Worm (Caenorhabditis elegans): ENCODE measurements around the gene T05A8.8.
"Not testable (repeated sequence)": the region's sequence is repeated elsewhere in the genome, so short reads cannot be mapped to it uniquely, and the experiment has no call there.

DNA sequence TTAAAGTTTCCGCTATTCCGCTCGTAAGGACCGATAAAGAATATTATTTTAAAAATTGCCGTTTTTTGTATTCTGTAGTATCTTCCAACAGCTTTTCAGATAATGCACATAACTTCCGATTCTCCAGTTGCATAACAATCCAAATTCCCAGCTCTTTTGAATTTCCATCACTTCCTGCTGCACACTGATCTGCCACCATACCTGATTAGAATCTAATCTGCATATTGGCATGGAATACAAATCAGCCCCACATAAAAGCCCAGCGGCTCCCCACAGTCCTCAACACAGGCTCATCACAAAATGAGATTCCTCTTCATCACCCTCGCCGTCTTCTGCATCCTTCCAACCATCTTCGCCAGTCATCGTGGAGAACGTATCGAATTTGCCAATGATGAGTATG is 47.9 kb upstream of the T05A8.8 start, which contains the start of gene nspf-2:
- TF ChIP-seq ref-1 (GFP tag; conservative IDR thresholded peaks at IDR 0.05); med-1 (GFP tag; optimal IDR thresholded peaks at IDR 0.05; ENCODE audit: insufficient read depth); flt-1 (GFP tag; IDR thresholded peaks at IDR 0.05); cog-1 (tag; optimal IDR thresholded peaks at IDR 0.05); ztf-29 (GFP tag; IDR thresholded peaks at IDR 0.05); tab-1 (GFP tag; IDR thresholded peaks at IDR 0.05); T22C8.4 (GFP tag; IDR thresholded peaks at IDR 0.05); ztf-23 (GFP tag; IDR thresholded peaks at IDR 0.05); klf-2 (GFP tag; conservative IDR thresholded peaks at IDR 0.05): not testable (repeated sequence)
